Worm (Caenorhabditis elegans) whole organism, L4 larva: ENCODE results near the gene unc-23.

Source experiments
- F10B5.3 ChIP-seq: sonication (generic microtip); optimal IDR thresholded peaks from 2 replicates; lab custom pipeline; 2016; ENCODE audit warnings: mild to moderate bottlenecking, missing genetic modification characterization, missing compliant biosample characterization
- F44E2.7 ChIP-seq: fragments of 200-800 bp; sonication (Bioruptor generic); IDR thresholded peaks from 2 replicates; pipeline ENCODE4 v2.1.2; 2022; ENCODE audit warnings: missing genetic modification characterization, missing compliant biosample characterization
- Y105C5A.15 ChIP-seq: fragments of 200-800 bp; sonication (Bioruptor generic); IDR thresholded peaks from 2 replicates; pipeline ENCODE4 v1.3.6; 2022; ENCODE audit warnings: missing genetic modification characterization, missing compliant biosample characterization
- Y48G9A.11 ChIP-seq: fragments of 200-800 bp; sonication (Bioruptor generic); IDR thresholded peaks from 2 replicates; pipeline ENCODE4 v1.3.6; 2022; ENCODE audit warnings: missing genetic modification reagents, missing genetic modification characterization, missing compliant biosample characterization
- Y5F2A.4 ChIP-seq: fragments of 200-800 bp; sonication (Bioruptor generic); optimal IDR thresholded peaks from 2 replicates; lab custom pipeline; 2018; ENCODE audit warnings: mild to moderate bottlenecking, missing genetic modification characterization, missing compliant biosample characterization
- Y75B8A.6 ChIP-seq: fragments of 200-800 bp; sonication (Bioruptor generic); IDR thresholded peaks from 2 replicates; pipeline ENCODE4 v1.3.6; 2022; ENCODE audit warnings: missing genetic modification reagents, missing genetic modification characterization, missing compliant biosample characterization
- ZK546.5 ChIP-seq, 2 experiments: sonication (generic microtip); optimal IDR thresholded peaks; 2 replicates each; lab custom pipeline; 2017; ENCODE audit warnings: missing biosample characterization in 2 of 2, missing genetic modification characterization in 2 of 2
- ceh-44 ChIP-seq: fragments of 200-800 bp; sonication (Bioruptor generic); IDR thresholded peaks from 2 replicates; pipeline ENCODE4 v1.3.6; 2022; ENCODE audit warnings: missing genetic modification reagents, missing genetic modification characterization, missing compliant biosample characterization
- ceh-82 ChIP-seq: sonication (generic microtip); optimal IDR thresholded peaks from 2 replicates; lab custom pipeline; 2017; ENCODE audit warnings: missing biosample characterization, missing genetic modification characterization
- ces-1 ChIP-seq: fragments of 150-350 bp; sonication (generic microtip); optimal IDR thresholded peaks from 4 replicates; lab custom pipeline; 2014; ENCODE audit warnings: missing biosample characterization, missing genetic modification reagents, missing genetic modification characterization
- ctbp-1 ChIP-seq: fragments of 200-800 bp; sonication (Bioruptor generic); IDR thresholded peaks from 2 replicates; pipeline ENCODE4 v1.3.6; 2022; ENCODE audit warnings: missing genetic modification reagents, missing genetic modification characterization, missing compliant biosample characterization
- daf-16 ChIP-seq, 3 experiments: sonication (generic microtip); optimal IDR thresholded peaks; 2 replicates each; lab custom pipeline; 2016 to 2017; ENCODE audit warnings: missing genetic modification characterization in 3 of 3, missing genetic modification reagents in 3 of 3, mild to moderate bottlenecking in 2 of 3, missing compliant biosample characterization in 2 of 3, missing biosample characterization in 1 of 3, moderate library complexity in 1 of 3
- daf-8 ChIP-seq: fragments of 200-800 bp; sonication (Bioruptor generic); IDR thresholded peaks from 2 replicates; pipeline ENCODE4 v1.3.6; 2022; ENCODE audit warnings: missing genetic modification characterization, missing compliant biosample characterization
- dve-1 ChIP-seq: sonication (generic microtip); optimal IDR thresholded peaks from 2 replicates; lab custom pipeline; 2017; ENCODE audit warnings: antibody characterized with exemption, mild to moderate bottlenecking, missing genetic modification characterization, missing compliant biosample characterization; ENCODE audit not compliant: insufficient read depth
- egl-43 ChIP-seq: fragments of 200-800 bp; sonication (Bioruptor generic); IDR thresholded peaks from 2 replicates; pipeline ENCODE4 v1.3.6; 2022; ENCODE audit warnings: missing genetic modification reagents, missing genetic modification characterization, missing compliant biosample characterization
- fkh-10 ChIP-seq: fragments of 150-350 bp; optimal IDR thresholded peaks from 2 replicates; lab custom pipeline; 2014; ENCODE audit warnings: missing biosample characterization, missing genetic modification reagents, missing genetic modification characterization
- fos-1 ChIP-seq: fragments of 150-350 bp; optimal IDR thresholded peaks from 2 replicates; lab custom pipeline; 2014; ENCODE audit warnings: missing biosample characterization, missing genetic modification characterization
- hlh-11 ChIP-seq: fragments of 200-800 bp; sonication (Bioruptor generic); optimal IDR thresholded peaks from 2 replicates; lab custom pipeline; 2018; ENCODE audit warnings: mild to moderate bottlenecking, missing genetic modification characterization, missing compliant biosample characterization
- hlh-30 ChIP-seq: sonication (generic microtip); optimal IDR thresholded peaks from 2 replicates; lab custom pipeline; 2017; ENCODE audit warnings: antibody characterized with exemption, mild to moderate bottlenecking, missing genetic modification characterization, missing compliant biosample characterization; ENCODE audit not compliant: insufficient read depth
- lin-1 ChIP-seq: fragments of 200-800 bp; sonication (Bioruptor generic); IDR thresholded peaks from 2 replicates; pipeline ENCODE4 v1.3.6; 2022; ENCODE audit warnings: missing genetic modification reagents, missing genetic modification characterization, missing compliant biosample characterization
- lin-29 ChIP-seq: fragments of 200-800 bp; sonication (Bioruptor generic); IDR thresholded peaks from 2 replicates; pipeline ENCODE4 v1.3.6; 2022; ENCODE audit warnings: missing genetic modification reagents, missing genetic modification characterization, missing compliant biosample characterization
- lin-38 ChIP-seq: fragments of 200-800 bp; sonication (Bioruptor generic); IDR thresholded peaks from 2 replicates; pipeline ENCODE4 v1.3.6; 2022; ENCODE audit warnings: missing genetic modification reagents, missing genetic modification characterization, missing compliant biosample characterization
- lin-39 ChIP-seq: fragments of 150-350 bp; optimal IDR thresholded peaks from 2 replicates; lab custom pipeline; 2014; ENCODE audit warnings: missing biosample characterization, missing genetic modification reagents, missing genetic modification characterization
- lsy-2 ChIP-seq, 2 experiments: fragments of 150-350 bp in 1 of 2; sonication (generic microtip) in 1 of 2; optimal IDR thresholded peaks; 2 replicates each; lab custom pipeline; 2014 to 2017; ENCODE audit warnings: missing biosample characterization in 2 of 2, missing genetic modification characterization in 2 of 2
- madf-5 ChIP-seq, 2 experiments: fragments of 200-800 bp; sonication (Bioruptor generic); IDR thresholded peaks; 2 replicates each; pipeline ENCODE4 v1.3.6; 2022; ENCODE audit warnings: missing compliant biosample characterization in 2 of 2, missing genetic modification characterization in 2 of 2
- madf-9 ChIP-seq: fragments of 200-800 bp; sonication (Bioruptor generic); conservative IDR thresholded peaks from 2 replicates; pipeline ENCODE4 v1.3.6; 2022; ENCODE audit warnings: missing genetic modification reagents, missing genetic modification characterization, missing compliant biosample characterization
- mdl-1 ChIP-seq, 2 experiments: fragments of 150-350 bp in 1 of 2; sonication (generic microtip) in 1 of 2; optimal IDR thresholded peaks; 2 replicates each; lab custom pipeline; 2014 to 2017; ENCODE audit warnings: missing biosample characterization in 2 of 2, missing genetic modification characterization in 2 of 2
- mep-1 ChIP-seq: fragments of 150-350 bp; sonication (generic microtip); optimal IDR thresholded peaks from 3 replicates; lab custom pipeline; 2014; ENCODE audit warnings: missing biosample characterization, missing genetic modification characterization
- mes-2 ChIP-seq: sonication (generic microtip); optimal IDR thresholded peaks from 2 replicates; lab custom pipeline; 2016; ENCODE audit warnings: missing genotype, mild to moderate bottlenecking, missing genetic modification characterization, missing compliant biosample characterization; ENCODE audit not compliant: poor library complexity, severe bottlenecking
- mxl-2 ChIP-seq: fragments of 200-800 bp; sonication (Bioruptor generic); conservative IDR thresholded peaks from 2 replicates; pipeline ENCODE4 v1.3.6; 2022; ENCODE audit warnings: missing genetic modification reagents, missing genetic modification characterization, missing compliant biosample characterization
- mxl-3 ChIP-seq: fragments of 200-800 bp; sonication (Bioruptor generic); optimal IDR thresholded peaks from 2 replicates; lab custom pipeline; 2018; ENCODE audit warnings: mild to moderate bottlenecking, missing genetic modification characterization, missing compliant biosample characterization
- nhr-111 ChIP-seq: fragments of 200-800 bp; sonication (Bioruptor generic); optimal IDR thresholded peaks from 2 replicates; lab custom pipeline; 2018; ENCODE audit warnings: mild to moderate bottlenecking, missing genetic modification characterization, missing compliant biosample characterization
- nhr-237 ChIP-seq: sonication (generic microtip); optimal IDR thresholded peaks from 2 replicates; lab custom pipeline; 2017; ENCODE audit warnings: missing biosample characterization, missing genetic modification characterization
- nhr-25 ChIP-seq: sonication (generic microtip); optimal IDR thresholded peaks from 2 replicates; lab custom pipeline; 2017; ENCODE audit warnings: missing genetic modification characterization, mild to moderate bottlenecking, missing compliant biosample characterization, antibody characterized with exemption, moderate library complexity, borderline replicate concordance; ENCODE audit not compliant: insufficient read depth
- nhr-41 ChIP-seq: fragments of 200-800 bp; sonication (Bioruptor generic); IDR thresholded peaks from 2 replicates; pipeline ENCODE4 v1.3.6; 2022; ENCODE audit warnings: missing genetic modification reagents, missing genetic modification characterization, missing compliant biosample characterization
- nhr-77 ChIP-seq: fragments of 150-350 bp; optimal IDR thresholded peaks from 2 replicates; lab custom pipeline; 2014; ENCODE audit warnings: missing biosample characterization, missing genetic modification characterization
- saeg-2 ChIP-seq: fragments of 200-800 bp; sonication (Bioruptor generic); IDR thresholded peaks from 2 replicates; pipeline ENCODE4 v1.3.6; 2022; ENCODE audit warnings: missing genetic modification reagents, missing genetic modification characterization, missing compliant biosample characterization
- sdz-12 ChIP-seq: fragments of 200-800 bp; sonication (Bioruptor generic); optimal IDR thresholded peaks from 2 replicates; lab custom pipeline; 2018; ENCODE audit warnings: mild to moderate bottlenecking, missing genetic modification characterization, missing compliant biosample characterization
- set-16 ChIP-seq: fragments of 200-800 bp; sonication (Bioruptor generic); IDR thresholded peaks from 2 replicates; pipeline ENCODE4 v1.3.6; 2022; ENCODE audit warnings: missing genetic modification reagents, missing genetic modification characterization, missing compliant biosample characterization
- skn-1 ChIP-seq: fragments of 150-350 bp; optimal IDR thresholded peaks from 2 replicates; lab custom pipeline; 2014; ENCODE audit warnings: missing biosample characterization, missing genetic modification characterization
- snpc-1.2 ChIP-seq: fragments of 200-800 bp; sonication (Bioruptor generic); IDR thresholded peaks from 2 replicates; pipeline ENCODE4 v1.3.6; 2022; ENCODE audit warnings: missing genetic modification reagents, missing genetic modification characterization, missing compliant biosample characterization
- snpc-4 ChIP-seq: fragments of 150-350 bp; optimal IDR thresholded peaks from 2 replicates; lab custom pipeline; 2014; ENCODE audit warnings: missing biosample characterization, missing genetic modification characterization
- spr-1 ChIP-seq: sonication (generic microtip); optimal IDR thresholded peaks from 2 replicates; lab custom pipeline; 2016; ENCODE audit warnings: mild to moderate bottlenecking, missing genetic modification characterization, missing compliant biosample characterization
- tra-1 ChIP-seq: fragments of 200-800 bp; sonication (Bioruptor generic); IDR thresholded peaks from 2 replicates; pipeline ENCODE4 v1.3.6; 2022; ENCODE audit warnings: missing genetic modification reagents, missing genetic modification characterization, missing compliant biosample characterization
- vab-7 ChIP-seq: fragments of 200-800 bp; sonication (Bioruptor generic); IDR thresholded peaks from 2 replicates; pipeline ENCODE4 v1.3.6; 2022; ENCODE audit warnings: missing genetic modification reagents, missing genetic modification characterization, missing compliant biosample characterization
- zip-11 ChIP-seq: fragments of 200-800 bp; sonication (Bioruptor generic); IDR thresholded peaks from 2 replicates; pipeline ENCODE4 v1.3.6; 2022; ENCODE audit warnings: missing genetic modification characterization, missing compliant biosample characterization
- zip-2 ChIP-seq: fragments of 150-350 bp; optimal IDR thresholded peaks from 2 replicates; lab custom pipeline; 2014; ENCODE audit warnings: missing biosample characterization, missing genetic modification characterization
- ztf-11 ChIP-seq: fragments of 150-350 bp; optimal IDR thresholded peaks from 2 replicates; lab custom pipeline; 2014; ENCODE audit warnings: missing biosample characterization, missing genetic modification characterization
- ztf-7 ChIP-seq: fragments of 150-350 bp; optimal IDR thresholded peaks from 2 replicates; lab custom pipeline; 2014; ENCODE audit warnings: missing biosample characterization, missing genetic modification characterization

Gene unc-23

ce11 chrV:8939424-8940065, 3.4 kb downstream of the unc-23 start (continued):
- TF ChIP-seq mdl-1 (tag; optimal IDR thresholded peaks at IDR 0.05; lab: Kevin White, UChicago) (no peak), ceh-44 (no peak), mep-1 (tag; lab: Kevin White, UChicago) (peak; percentile 44), spr-1 (tag; lab: Kevin White, UChicago) (no peak), set-16 (GFP tag; lab: Robert Waterston, UW) (no peak), zip-11 (GFP tag; lab: Robert Waterston, UW) (no peak), madf-5 (GFP tag; IDR thresholded peaks at IDR 0.05; lab: Robert Waterston, UW) (no peak), zip-2 (peak; percentile 55), F44E2.7 (GFP tag; lab: Robert Waterston, UW) (no peak), lin-29 (GFP tag; lab: Robert Waterston, UW) (peak; percentile 38; the same call in 1 of the 2 replicates), fos-1 (tag; lab: Kevin White, UChicago) (no peak), mes-2 (tag; lab: Kevin White, UChicago) (no peak), egl-43 (GFP tag; lab: Robert Waterston, UW) (no peak), nhr-25 (peak; percentile 12), ctbp-1 (GFP tag; lab: Robert Waterston, UW) (peak; percentile 43; the same call in 1 of the 2 replicates), saeg-2 (GFP tag; lab: Robert Waterston, UW) (no peak), madf-9 (peak; percentile 57; the same call in 1 of the 2 replicates), sdz-12 (GFP tag; lab: Kevin White, UChicago) (peak; percentile 54), F10B5.3 (tag; lab: Kevin White, UChicago) (no peak), ztf-11 (no peak), lin-39 (tag; lab: Kevin White, UChicago) (no peak), dve-1 (tag; lab: Kevin White, UChicago) (peak; percentile 37), nhr-77 (no peak), lsy-2 (tag; optimal IDR thresholded peaks at IDR 0.05; lab: Kevin White, UChicago) (no peak), snpc-4 (tag; lab: Kevin White, UChicago) (no peak), daf-8 (no peak), nhr-237 (tag; lab: Kevin White, UChicago) (no peak), Y5F2A.4 (GFP tag; lab: Kevin White, UChicago) (peak; percentile 55), ZK546.5 (tag; optimal IDR thresholded peaks at IDR 0.05; lab: Kevin White, UChicago) (no peak), nhr-41 (no peak), ces-1 (no peak), hlh-11 (peak; percentile 47), mxl-2 (no peak), Y48G9A.11 (GFP tag; lab: Robert Waterston, UW) (no peak), ceh-82 (tag; lab: Kevin White, UChicago) (no peak), mxl-3 (no peak), Y105C5A.15 (no peak), snpc-1.2 (no peak), ztf-7 (no peak), tra-1 (GFP tag; lab: Robert Waterston, UW) (no peak), lin-38 (peak; percentile 29; the same call in 1 of the 2 replicates), lin-1 (GFP tag; lab: Robert Waterston, UW) (peak; percentile 87), fkh-10 (GFP tag; lab: Kevin White, UChicago) (no peak), hlh-30 (tag; lab: Kevin White, UChicago) (no peak), skn-1 (tag; lab: Kevin White, UChicago) (no peak), vab-7 (GFP tag; lab: Robert Waterston, UW) (0 out of 2 replicates have a peak, but pooled peaks have one; percentile 13), nhr-111 (GFP tag; lab: Kevin White, UChicago) (no peak), Y75B8A.6 (GFP tag; lab: Robert Waterston, UW) (no peak), daf-16 (GFP tag; optimal IDR thresholded peaks at IDR 0.05; lab: Kevin White, UChicago) (peak in 1 of 2 experiments; percentile 58), daf-16 (tag; optimal IDR thresholded peaks at IDR 0.05; lab: Kevin White, UChicago) (peak; percentile 42)
